Fruit fly (Drosophila melanogaster) S2 (cell line): ENCODE results near the gene CG33635.
A peak's percentile ranks its signal among the peaks of the same experiment; 100 is the strongest.

Experiments used
- CG8478 ChIP-seq: fragments of >200 bp; optimal IDR thresholded peaks from 2 replicates; lab custom pipeline; 2018
- CTCF ChIP-seq, 2 experiments: fragments of >200 bp; optimal IDR thresholded peaks; 2 replicates each; lab custom pipeline; 2018

CG33635 gene

dm6 chr2L:121456-121831, 37.0 kb downstream of the CG33635 start, which contains the start of gene CG4822:
Gene CG4822 (minus strand): TSS chr2L:121754.
- TF ChIP-seq CTCF (optimal IDR thresholded peaks at IDR 0.05; lab: Kevin White, UChicago), result no peak
- no peak for TF ChIP-seq CG8478 (lab: Kevin White, UChicago)

dm6 chr2L:120492-121455, 37.7 kb downstream of the CG33635 start:
- TF ChIP-seq CG8478 (lab: Kevin White, UChicago), result no peak
- no peak for TF ChIP-seq CTCF (optimal IDR thresholded peaks at IDR 0.05; lab: Kevin White, UChicago)

dm6 chr2L:117750-118149, 40.7 kb downstream of the CG33635 start:
- TF ChIP-seq CG8478 (lab: Kevin White, UChicago) (no peak), CTCF (optimal IDR thresholded peaks at IDR 0.05; lab: Kevin White, UChicago) (no peak)

dm6 chr2L:116388-116787, 42.1 kb downstream of the CG33635 start, which contains the start of gene CG13694:
Gene CG13694 (minus strand): TSS chr2L:116488.
- TF ChIP-seq CTCF (optimal IDR thresholded peaks at IDR 0.05; lab: Kevin White, UChicago) (no peak), CG8478 (lab: Kevin White, UChicago) (no peak)

- TF ChIP-seq CTCF (optimal IDR thresholded peaks at IDR 0.05; lab: Kevin White, UChicago) (peak in 1 of 2 experiments; percentile 14), CG8478 (lab: Kevin White, UChicago) (no peak)
Observed at dm6 chr2L:114429-114828, 44.0 kb downstream of the CG33635 start, which contains the start of gene ND-15. Gene ND-15 (plus strand): TSS chr2L:114726.

dm6 chr2L:110046-110445, 48.4 kb downstream of the CG33635 start:
- TF ChIP-seq CG8478 (lab: Kevin White, UChicago) (no peak), CTCF (optimal IDR thresholded peaks at IDR 0.05; lab: Kevin White, UChicago) (no peak)

- TF ChIP-seq CG8478 (lab: Kevin White, UChicago) (no peak), CTCF (optimal IDR thresholded peaks at IDR 0.05; lab: Kevin White, UChicago) (no peak)
Observed at dm6 chr2L:109098-109799, 49.2 kb downstream of the CG33635 start.
